Fruit fly (Drosophila melanogaster) whole organism, wandering third instar larva: ENCODE data around the gene GlcAT-P.

ENCODE experiments used
- CG9705 ChIP-seq: fragments of 200-800 bp; sonication (Bioruptor generic); optimal IDR thresholded peaks from 2 replicates; lab custom pipeline; 2018; ENCODE audit warnings: missing biosample characterization, mild to moderate bottlenecking, missing genetic modification characterization
- CrebA ChIP-seq: fragments of 200-800 bp; sonication (Bioruptor generic); optimal IDR thresholded peaks from 2 replicates; lab custom pipeline; 2016; ENCODE audit warnings: missing biosample characterization, mild to moderate bottlenecking, missing genetic modification characterization, borderline replicate concordance
- Dfd ChIP-seq: fragments of >200 bp; optimal IDR thresholded peaks from 2 replicates; lab custom pipeline; 2017; ENCODE audit warnings: missing biosample characterization, missing genetic modification characterization
- Dif ChIP-seq: fragments of 200-275, 200-300 bp; sonication (Bioruptor generic); optimal IDR thresholded peaks from 2 replicates; lab custom pipeline; 2018; ENCODE audit warnings: missing biosample characterization, missing genetic modification characterization; ENCODE audit not compliant: partially characterized antibody
- GATAd ChIP-seq: sonication (Bioruptor generic); optimal IDR thresholded peaks from 2 replicates; lab custom pipeline; 2016; ENCODE audit warnings: missing biosample characterization, missing genetic modification characterization
- HLH106 ChIP-seq: fragments of 200-800 bp; optimal IDR thresholded peaks from 3 replicates; lab custom pipeline; 2019; ENCODE audit warnings: missing biosample characterization, mild to moderate bottlenecking, missing genetic modification characterization, moderate library complexity
- Hnf4 ChIP-seq: fragments of 200-800 bp; sonication (Bioruptor generic); optimal IDR thresholded peaks from 2 replicates; lab custom pipeline; 2016; ENCODE audit warnings: missing biosample characterization, mild to moderate bottlenecking, missing genetic modification characterization
- Hr78 ChIP-seq: fragments of >200 bp; optimal IDR thresholded peaks from 2 replicates; lab custom pipeline; 2017; ENCODE audit warnings: missing biosample characterization, missing genetic modification characterization
- Hr83 ChIP-seq: fragments of 200-300 bp; sonication (Bioruptor generic); optimal IDR thresholded peaks from 2 replicates; lab custom pipeline; 2016; ENCODE audit warnings: missing biosample characterization, mild to moderate bottlenecking, missing genetic modification characterization, moderate library complexity; ENCODE audit not compliant: poor library complexity, severe bottlenecking
- Jra ChIP-seq: sonication (Bioruptor generic); optimal IDR thresholded peaks from 2 replicates; lab custom pipeline; 2016; ENCODE audit warnings: missing biosample characterization, missing genetic modification characterization
- Mio ChIP-seq: sonication (Bioruptor generic); optimal IDR thresholded peaks from 2 replicates; lab custom pipeline; 2016; ENCODE audit warnings: missing biosample characterization, missing genetic modification characterization
- Myc ChIP-seq: fragments of >200 bp; optimal IDR thresholded peaks from 2 replicates; lab custom pipeline; 2017
- N ChIP-seq: fragments of >200 bp; optimal IDR thresholded peaks from 2 replicates; lab custom pipeline; 2018; ENCODE audit warnings: missing biosample characterization, missing external identifiers, missing genetic modification characterization
- Rel ChIP-seq, 2 experiments: fragments of 200-800 bp; sonication (Bioruptor generic) in 1 of 2; optimal IDR thresholded peaks; 2 replicates in 1 of 2; 3 replicates in 1 of 2; lab custom pipeline; 2016 to 2019; ENCODE audit warnings: mild to moderate bottlenecking in 2 of 2, missing biosample characterization in 2 of 2, missing genetic modification characterization in 2 of 2, moderate library complexity in 1 of 2
- Sp1 ChIP-seq: fragments of 200-800 bp; sonication (Bioruptor generic); optimal IDR thresholded peaks from 3 replicates; lab custom pipeline; 2019; ENCODE audit warnings: missing biosample characterization, mild to moderate bottlenecking, missing genetic modification characterization, moderate library complexity
- Vsx2 ChIP-seq: fragments of 200-300, 225-300 bp; sonication (Bioruptor generic); optimal IDR thresholded peaks from 2 replicates; lab custom pipeline; 2018; ENCODE audit warnings: missing biosample characterization, missing genetic modification characterization; ENCODE audit not compliant: partially characterized antibody
- br ChIP-seq: fragments of 200-800 bp; sonication (Bioruptor generic); optimal IDR thresholded peaks from 2 replicates; lab custom pipeline; 2016; ENCODE audit warnings: missing biosample characterization, missing genetic modification characterization
- brk ChIP-seq: fragments of 200-800 bp; sonication (Bioruptor generic); optimal IDR thresholded peaks from 2 replicates; lab custom pipeline; 2016; ENCODE audit warnings: missing biosample characterization, mild to moderate bottlenecking, missing genetic modification characterization
- dl ChIP-seq, 2 experiments: fragments of 175-275, 200-275 bp in 1 of 2; fragments of 200-275 bp in 1 of 2; sonication (Bioruptor generic); optimal IDR thresholded peaks; lab custom pipeline; 2018; ENCODE audit warnings: mild to moderate bottlenecking in 2 of 2, missing biosample characterization in 2 of 2, missing genetic modification characterization in 2 of 2, moderate library complexity in 2 of 2; ENCODE audit not compliant: partially characterized antibody in 2 of 2, insufficient read depth in 1 of 2
- ey ChIP-seq: fragments of 200-800 bp; sonication (Bioruptor generic); optimal IDR thresholded peaks from 2 replicates; lab custom pipeline; 2016; ENCODE audit warnings: missing biosample characterization, missing genetic modification characterization
- foxo ChIP-seq, 2 experiments: fragments of 200-800 bp; sonication (Bioruptor generic); optimal IDR thresholded peaks; 2 replicates in 1 of 2; 3 replicates in 1 of 2; lab custom pipeline; 2016 to 2017; ENCODE audit warnings: missing biosample characterization in 2 of 2, missing genetic modification characterization in 2 of 2
- fru ChIP-seq: fragments of 200-800 bp; sonication (Bioruptor generic); optimal IDR thresholded peaks from 3 replicates; lab custom pipeline; 2016; ENCODE audit warnings: missing biosample characterization, mild to moderate bottlenecking, missing genetic modification characterization
- h ChIP-seq: fragments of 200-800 bp; sonication (Bioruptor generic); optimal IDR thresholded peaks from 3 replicates; lab custom pipeline; 2016; ENCODE audit warnings: missing biosample characterization, mild to moderate bottlenecking, missing genetic modification characterization
- jim ChIP-seq: fragments of 175-275, 200-325 bp; sonication (Bioruptor generic); optimal IDR thresholded peaks from 2 replicates; lab custom pipeline; 2016; ENCODE audit warnings: missing biosample characterization, mild to moderate bottlenecking, missing genetic modification characterization
- lola ChIP-seq: fragments of >200 bp; optimal IDR thresholded peaks from 2 replicates; lab custom pipeline; 2017; ENCODE audit warnings: missing biosample characterization, missing genetic modification characterization
- pan ChIP-seq: fragments of >200 bp; optimal IDR thresholded peaks from 2 replicates; lab custom pipeline; 2017
- psq ChIP-seq: fragments of 200-800 bp; sonication (Bioruptor generic); optimal IDR thresholded peaks from 3 replicates; lab custom pipeline; 2017; ENCODE audit warnings: missing biosample characterization, mild to moderate bottlenecking, missing genetic modification characterization, moderate library complexity
- rgr ChIP-seq: fragments of 200-800 bp; sonication (Bioruptor generic); optimal IDR thresholded peaks from 3 replicates; lab custom pipeline; 2016; ENCODE audit warnings: missing biosample characterization, mild to moderate bottlenecking, missing genetic modification characterization
- sage ChIP-seq: fragments of 200-800 bp; sonication (Bioruptor generic); optimal IDR thresholded peaks from 2 replicates; lab custom pipeline; 2016; ENCODE audit warnings: missing biosample characterization, mild to moderate bottlenecking, missing genetic modification characterization
- sv ChIP-seq: fragments of 200-800 bp; sonication (Bioruptor generic); optimal IDR thresholded peaks from 3 replicates; lab custom pipeline; 2016; ENCODE audit warnings: missing biosample characterization, missing genetic modification characterization
- tai ChIP-seq: sonication (Bioruptor generic); optimal IDR thresholded peaks from 2 replicates; lab custom pipeline; 2016; ENCODE audit warnings: missing biosample characterization, missing genetic modification characterization
- usp ChIP-seq: fragments of >200 bp; optimal IDR thresholded peaks from 2 replicates; lab custom pipeline; 2017; ENCODE audit warnings: missing biosample characterization, missing genetic modification characterization
- woc ChIP-seq: sonication (Bioruptor generic); optimal IDR thresholded peaks from 2 replicates; lab custom pipeline; 2016; ENCODE audit warnings: missing biosample characterization, mild to moderate bottlenecking, missing genetic modification characterization

The GlcAT-P gene

dm6 chr3L:11237127-11237759 lies 39.9 kb upstream of the GlcAT-P start:
- TF ChIP-seq pan (lab: Kevin White, UChicago) (no peak), ey (GFP tag; lab: Kevin White, UChicago) (no peak), Mio (GFP tag; lab: Kevin White, UChicago) (no peak), CrebA (no peak), woc (GFP tag; lab: Kevin White, UChicago) (peak; percentile 25), dl (GFP tag; optimal IDR thresholded peaks at IDR 0.05; lab: Kevin White, UChicago; ENCODE audit: insufficient read depth in 1 of 2, partially characterized antibody in 2 of 2) (no peak), Hnf4 (GFP tag; lab: Kevin White, UChicago) (no peak), Myc (lab: Kevin White, UChicago) (no peak), Dif (peak; percentile 40), h (GFP tag; lab: Kevin White, UChicago) (no peak), HLH106 (tag; lab: Kevin White, UChicago) (peak; percentile 31)

- no peak for TF ChIP-seq Dfd (GFP tag; lab: Kevin White, UChicago)
- TF ChIP-seq psq (GFP tag; lab: Kevin White, UChicago) = no peak
- TF ChIP-seq pan (lab: Kevin White, UChicago) = no peak
- no peak for TF ChIP-seq woc (GFP tag; lab: Kevin White, UChicago)
- no peak for TF ChIP-seq Dif
- no peak for TF ChIP-seq ey (GFP tag; lab: Kevin White, UChicago)
- no peak for TF ChIP-seq jim
- TF ChIP-seq CG9705 (GFP tag; lab: Kevin White, UChicago) = no peak
- no peak for TF ChIP-seq sage
- TF ChIP-seq Sp1 (GFP tag; lab: Kevin White, UChicago) = no peak
- no peak for TF ChIP-seq Hr83 (GFP tag; lab: Kevin White, UChicago)
- TF ChIP-seq rgr (GFP tag; lab: Kevin White, UChicago) = no peak
- TF ChIP-seq sv = no peak
- no peak for TF ChIP-seq GATAd
- TF ChIP-seq Vsx2 (GFP tag; lab: Kevin White, UChicago) = no peak
These were observed 38.8 kb upstream of the GlcAT-P start, which contains the start of gene Ir68a for dm6 chr3L:11236118-11236517. Ir68a (minus strand) TSS chr3L:11236218.

DNA sequence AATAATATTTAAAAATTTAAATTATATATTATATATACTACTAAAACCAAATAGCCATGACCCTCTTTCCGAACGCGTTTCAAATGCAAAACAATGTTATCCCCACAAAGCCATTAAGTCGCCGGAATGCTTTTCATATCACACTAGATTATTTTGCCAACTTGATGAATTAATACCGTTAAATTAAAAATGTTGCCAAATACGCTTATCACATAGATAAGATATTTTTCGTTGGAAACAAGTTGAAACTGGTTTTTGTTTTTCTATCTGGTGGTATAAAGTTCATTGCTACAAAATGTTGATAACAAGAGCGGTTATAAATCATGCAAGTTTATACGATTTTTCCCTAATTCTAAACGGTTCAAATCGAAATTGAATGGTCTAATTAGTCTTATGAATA lies 36.2 kb upstream of the GlcAT-P start:
- no peak for TF ChIP-seq jim
- peak; percentile 12 for TF ChIP-seq tai (GFP tag; lab: Kevin White, UChicago)
- peak; percentile 3 for TF ChIP-seq h (GFP tag; lab: Kevin White, UChicago)
- TF ChIP-seq Jra (GFP tag; lab: Kevin White, UChicago) = no peak
- no peak for TF ChIP-seq lola (GFP tag; lab: Kevin White, UChicago)
- no peak for TF ChIP-seq sv
- no peak for TF ChIP-seq foxo (GFP tag; optimal IDR thresholded peaks at IDR 0.05; lab: Kevin White, UChicago)
- no peak for TF ChIP-seq br (GFP tag; lab: Kevin White, UChicago)
- TF ChIP-seq dl (GFP tag; optimal IDR thresholded peaks at IDR 0.05; lab: Kevin White, UChicago; ENCODE audit: insufficient read depth in 1 of 2, partially characterized antibody in 2 of 2) = no peak
- TF ChIP-seq usp (GFP tag; lab: Kevin White, UChicago) = no peak
- peak; percentile 55 for TF ChIP-seq brk (GFP tag; lab: Kevin White, UChicago)
- TF ChIP-seq Vsx2 (GFP tag; lab: Kevin White, UChicago) = no peak
- no peak for TF ChIP-seq Myc (lab: Kevin White, UChicago)
- TF ChIP-seq HLH106 (tag; lab: Kevin White, UChicago) = no peak
- no peak for TF ChIP-seq Rel (GFP tag; optimal IDR thresholded peaks at IDR 0.05; lab: Kevin White, UChicago)
- TF ChIP-seq Rel (tag; optimal IDR thresholded peaks at IDR 0.05; lab: Kevin White, UChicago) = peak; percentile 27
- no peak for TF ChIP-seq Hnf4 (GFP tag; lab: Kevin White, UChicago)
- TF ChIP-seq Hr78 (GFP tag; lab: Kevin White, UChicago) = no peak
- TF ChIP-seq woc (GFP tag; lab: Kevin White, UChicago) = no peak
- no peak for TF ChIP-seq N (GFP tag; lab: Kevin White, UChicago)
- TF ChIP-seq CG9705 (GFP tag; lab: Kevin White, UChicago) = no peak

- TF ChIP-seq brk (GFP tag; lab: Kevin White, UChicago) (no peak), Hr83 (GFP tag; lab: Kevin White, UChicago) (no peak), Sp1 (GFP tag; lab: Kevin White, UChicago) (no peak), N (GFP tag; lab: Kevin White, UChicago) (no peak), usp (GFP tag; lab: Kevin White, UChicago) (no peak), Vsx2 (GFP tag; lab: Kevin White, UChicago) (no peak), Dfd (GFP tag; lab: Kevin White, UChicago) (no peak), sage (no peak), Mio (GFP tag; lab: Kevin White, UChicago) (no peak), Hr78 (GFP tag; lab: Kevin White, UChicago) (no peak), Rel (GFP tag; optimal IDR thresholded peaks at IDR 0.05; lab: Kevin White, UChicago) (no peak), Rel (tag; optimal IDR thresholded peaks at IDR 0.05; lab: Kevin White, UChicago) (no peak), tai (GFP tag; lab: Kevin White, UChicago) (no peak), CG9705 (GFP tag; lab: Kevin White, UChicago) (no peak), Hnf4 (GFP tag; lab: Kevin White, UChicago) (no peak), GATAd (no peak), br (GFP tag; lab: Kevin White, UChicago) (no peak), fru (GFP tag; lab: Kevin White, UChicago) (no peak), Myc (lab: Kevin White, UChicago) (no peak), psq (GFP tag; lab: Kevin White, UChicago) (no peak)
These were observed 30.4 kb upstream of the GlcAT-P start for dm6 chr3L:11227708-11228107.
